Worm (Caenorhabditis elegans): ENCODE results near the gene pqn-62.

ce11 chrX:5252798-5253197 lies 56.9 kb downstream of the pqn-62 start, which contains the start of gene nspg-14:
- TF ChIP-seq ama-1 (optimal IDR thresholded peaks at IDR 0.05) (no peak), unc-62 (GFP tag; optimal IDR thresholded peaks at IDR 0.05) (no peak), mdl-1 (tag; optimal IDR thresholded peaks at IDR 0.05) (no peak), R02D3.7 (tag; optimal IDR thresholded peaks at IDR 0.05) (no peak), elt-1 (tag; optimal IDR thresholded peaks at IDR 0.05) (no peak), snpc-4 (tag; optimal IDR thresholded peaks at IDR 0.05) (no peak)
